Worm (Caenorhabditis elegans) whole organism, young adult: Measurements from ENCODE around the gene acer-1.

Source experiments
- B0035.1 ChIP-seq: sonication (generic microtip); optimal IDR thresholded peaks from 2 replicates; lab custom pipeline; 2016; ENCODE audit warnings: missing genetic modification characterization, mild to moderate bottlenecking, missing compliant biosample characterization, missing genotype, missing genetic modification reagents
- F10E7.11 ChIP-seq: sonication (generic microtip); optimal IDR thresholded peaks from 2 replicates; lab custom pipeline; 2017; ENCODE audit warnings: mild to moderate bottlenecking, missing genetic modification characterization, moderate library complexity, missing compliant biosample characterization
- F22D6.2 ChIP-seq: sonication (generic microtip); optimal IDR thresholded peaks from 2 replicates; lab custom pipeline; 2016; ENCODE audit warnings: mild to moderate bottlenecking, missing genetic modification characterization, missing compliant biosample characterization
- F23B12.7 ChIP-seq: sonication (generic microtip); optimal IDR thresholded peaks from 2 replicates; lab custom pipeline; 2017; ENCODE audit warnings: missing genetic modification characterization, mild to moderate bottlenecking, missing compliant biosample characterization, antibody characterized with exemption, moderate library complexity; ENCODE audit not compliant: insufficient read depth
- F52B5.7 ChIP-seq: sonication (generic microtip); optimal IDR thresholded peaks from 2 replicates; lab custom pipeline; 2016; ENCODE audit warnings: mild to moderate bottlenecking, missing genetic modification characterization, missing compliant biosample characterization
- F57C9.4 ChIP-seq: sonication (generic microtip); optimal IDR thresholded peaks from 2 replicates; lab custom pipeline; 2017; ENCODE audit warnings: mild to moderate bottlenecking, missing genetic modification characterization, missing compliant biosample characterization
- K11D2.4 ChIP-seq: fragments of 200-800 bp; sonication (Bioruptor generic); IDR thresholded peaks from 2 replicates; pipeline ENCODE4 v1.3.6; 2022; ENCODE audit warnings: missing genetic modification reagents, missing genetic modification characterization, missing compliant biosample characterization
- K12H6.12 ChIP-seq: fragments of 200-800 bp; sonication (Bioruptor generic); optimal IDR thresholded peaks from 2 replicates; lab custom pipeline; 2018; ENCODE audit warnings: mild to moderate bottlenecking, missing genetic modification characterization, missing compliant biosample characterization
- Y67H2A.10 ChIP-seq: fragments of 200-800 bp; sonication (Bioruptor generic); conservative IDR thresholded peaks from 2 replicates; pipeline ENCODE4 v1.3.6; 2022; ENCODE audit warnings: missing genetic modification reagents, missing genetic modification characterization, missing compliant biosample characterization
- aptf-3 ChIP-seq: fragments of 200-800 bp; sonication (Bioruptor generic); IDR thresholded peaks from 2 replicates; pipeline ENCODE4 v1.3.6; 2022; ENCODE audit warnings: missing genetic modification characterization, missing compliant biosample characterization
- athp-1 ChIP-seq: sonication (generic microtip); optimal IDR thresholded peaks from 2 replicates; lab custom pipeline; 2017; ENCODE audit warnings: mild to moderate bottlenecking, missing genetic modification characterization, missing compliant biosample characterization
- ceh-40 ChIP-seq: fragments of 200-800 bp; sonication (Bioruptor generic); IDR thresholded peaks from 2 replicates; pipeline ENCODE4 v1.3.6; 2022; ENCODE audit warnings: missing genetic modification characterization, missing compliant biosample characterization
- ceh-91 ChIP-seq: fragments of 200-800 bp; sonication (Bioruptor generic); IDR thresholded peaks from 2 replicates; pipeline ENCODE4 v1.3.6; 2022; ENCODE audit warnings: missing genetic modification reagents, missing genetic modification characterization, missing compliant biosample characterization
- efl-1 ChIP-seq: fragments of 150-350 bp; optimal IDR thresholded peaks from 2 replicates; lab custom pipeline; 2014; ENCODE audit warnings: missing biosample characterization, missing genetic modification reagents, missing genetic modification characterization
- egl-18 ChIP-seq: fragments of 200-800 bp; sonication (Bioruptor generic); IDR thresholded peaks from 2 replicates; pipeline ENCODE4 v1.3.6; 2022; ENCODE audit warnings: missing genetic modification reagents, missing genetic modification characterization, missing compliant biosample characterization
- egrh-3 ChIP-seq: fragments of 200-800 bp; sonication (Bioruptor generic); IDR thresholded peaks from 2 replicates; pipeline ENCODE4 v1.3.6; 2022; ENCODE audit warnings: missing genetic modification reagents, missing genetic modification characterization, missing compliant biosample characterization
- him-1 ChIP-seq: sonication (generic microtip); optimal IDR thresholded peaks from 2 replicates; lab custom pipeline; 2016; ENCODE audit warnings: missing genotype, missing genetic modification reagents, missing genetic modification characterization, missing compliant biosample characterization
- hrde-1 ChIP-seq: sonication (generic microtip); optimal IDR thresholded peaks from 2 replicates; lab custom pipeline; 2016; ENCODE audit warnings: missing genetic modification characterization, mild to moderate bottlenecking, missing compliant biosample characterization, moderate library complexity, missing genotype, missing genetic modification reagents, borderline replicate concordance
- let-526 ChIP-seq: fragments of 200-800 bp; sonication (Bioruptor generic); IDR thresholded peaks from 2 replicates; pipeline ENCODE4 v1.3.6; 2022; ENCODE audit warnings: missing genetic modification reagents, missing genetic modification characterization, missing compliant biosample characterization
- let-607 ChIP-seq, 2 experiments: fragments of 200-800 bp in 1 of 2; sonication (Bioruptor generic) in 1 of 2; sonication (generic microtip) in 1 of 2; optimal IDR thresholded peaks; 2 replicates each; lab custom pipeline; 2016 to 2018; ENCODE audit warnings: mild to moderate bottlenecking in 2 of 2, missing compliant biosample characterization in 2 of 2, missing genetic modification characterization in 2 of 2, moderate library complexity in 2 of 2, missing genotype in 1 of 2
- madf-3 ChIP-seq: fragments of 200-800 bp; sonication (Bioruptor generic); IDR thresholded peaks from 2 replicates; pipeline ENCODE4 v1.3.6; 2022; ENCODE audit warnings: missing genetic modification reagents, missing genetic modification characterization, missing compliant biosample characterization
- nfya-2 ChIP-seq: fragments of 200-800 bp; sonication (Bioruptor generic); IDR thresholded peaks from 2 replicates; pipeline ENCODE4 v1.3.6; 2022; ENCODE audit warnings: missing genetic modification reagents, missing genetic modification characterization, missing compliant biosample characterization
- nfyb-1 ChIP-seq: fragments of 200-800 bp; sonication (Bioruptor generic); IDR thresholded peaks from 2 replicates; pipeline ENCODE4 v1.3.6; 2022; ENCODE audit warnings: missing genetic modification reagents, missing genetic modification characterization, missing compliant biosample characterization
- nhr-179 ChIP-seq: sonication (generic microtip); optimal IDR thresholded peaks from 2 replicates; lab custom pipeline; 2016; ENCODE audit warnings: mild to moderate bottlenecking, missing genetic modification characterization, missing compliant biosample characterization
- nhr-80 ChIP-seq: sonication (generic microtip); optimal IDR thresholded peaks from 2 replicates; lab custom pipeline; 2016; ENCODE audit warnings: missing genetic modification characterization, missing compliant biosample characterization
- rcor-1 ChIP-seq: fragments of 200-800 bp; sonication (Bioruptor generic); IDR thresholded peaks from 2 replicates; pipeline ENCODE4 v1.3.6; 2022; ENCODE audit warnings: missing genetic modification reagents, missing genetic modification characterization, missing compliant biosample characterization
- snpc-1.1 ChIP-seq: sonication (generic microtip); optimal IDR thresholded peaks from 2 replicates; lab custom pipeline; 2017; ENCODE audit warnings: missing genetic modification characterization, mild to moderate bottlenecking, missing compliant biosample characterization, antibody characterized with exemption, moderate library complexity, missing genotype, missing genetic modification reagents; ENCODE audit not compliant: insufficient read depth
- snpc-1.3 ChIP-seq: sonication (generic microtip); optimal IDR thresholded peaks from 2 replicates; lab custom pipeline; 2017; ENCODE audit warnings: missing genetic modification characterization, mild to moderate bottlenecking, missing compliant biosample characterization, antibody characterized with exemption, moderate library complexity, missing genotype, missing genetic modification reagents; ENCODE audit not compliant: insufficient read depth
- tbx-9 ChIP-seq: sonication (generic microtip); optimal IDR thresholded peaks from 2 replicates; lab custom pipeline; 2016; ENCODE audit warnings: borderline replicate concordance, missing genetic modification characterization, inconsistent platforms, missing compliant biosample characterization
- ztf-18 ChIP-seq: sonication (generic microtip); optimal IDR thresholded peaks from 2 replicates; lab custom pipeline; 2016; ENCODE audit warnings: missing genotype, mild to moderate bottlenecking, missing genetic modification characterization, missing compliant biosample characterization
- ztf-22 ChIP-seq: fragments of 200-800 bp; sonication (Bioruptor generic); optimal IDR thresholded peaks from 2 replicates; lab custom pipeline; 2018; ENCODE audit warnings: mild to moderate bottlenecking, missing genetic modification characterization, moderate library complexity, missing compliant biosample characterization
- ztf-25 ChIP-seq: fragments of 200-800 bp; sonication (Bioruptor generic); IDR thresholded peaks from 2 replicates; pipeline ENCODE4 v1.3.6; 2022; ENCODE audit warnings: missing genetic modification reagents, missing genetic modification characterization, missing compliant biosample characterization

The acer-1 gene

DNA sequence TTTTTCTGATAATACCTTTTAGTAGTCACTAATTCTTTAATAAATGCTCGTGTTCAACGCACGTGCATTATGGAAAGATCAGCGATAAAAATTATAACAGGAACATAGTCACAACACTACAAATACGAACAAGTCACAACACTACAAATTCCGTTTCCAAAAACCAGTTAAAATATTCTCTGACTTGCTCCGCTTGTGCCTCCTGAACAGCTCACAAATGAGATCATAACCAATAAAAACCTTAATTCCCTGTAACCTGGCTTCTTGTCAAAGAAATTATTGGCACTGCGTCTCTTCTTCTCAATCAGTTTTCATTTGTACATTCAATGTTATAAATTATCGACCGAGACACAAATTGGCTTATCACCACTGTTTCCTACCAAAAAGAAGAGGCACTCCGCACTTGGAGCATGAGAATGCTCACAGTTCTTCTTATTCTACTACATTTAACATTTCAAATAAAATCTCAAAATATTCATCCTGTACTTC, 29.2 kb upstream of the acer-1 start, which contains the start of gene B0252.1:
Gene B0252.1 (plus strand): TSS at position 318 of the 489 bp plus-strand sequence.
- TF ChIP-seq F52B5.7 (tag; lab: Kevin White, UChicago) (no peak), nhr-80 (peak; percentile 77), F57C9.4 (no peak)

- TF ChIP-seq F10E7.11 (tag; lab: Kevin White, UChicago) = no peak
- TF ChIP-seq F22D6.2 (tag; lab: Kevin White, UChicago) = no peak
- TF ChIP-seq ztf-22 = no peak
- TF ChIP-seq efl-1 (GFP tag; lab: Kevin White, UChicago) = no peak
- TF ChIP-seq let-526 (GFP tag; lab: Robert Waterston, UW) = no peak
- no peak for TF ChIP-seq snpc-1.3 (tag; lab: Kevin White, UChicago)
Observed at ce11 chrII:6918862-6919261, 28.7 kb upstream of the acer-1 start, which contains the start of gene B0252.5. Gene B0252.5 (minus strand): TSS chrII:6918878.

- no peak for TF ChIP-seq ztf-25 (GFP tag; lab: Robert Waterston, UW)
- TF ChIP-seq madf-3 (GFP tag; lab: Robert Waterston, UW) = no peak
- TF ChIP-seq Y67H2A.10 = no peak
- TF ChIP-seq egrh-3 (GFP tag; lab: Robert Waterston, UW) = no peak
- TF ChIP-seq nhr-179 = no peak
- TF ChIP-seq snpc-1.1 (tag; lab: Kevin White, UChicago) = no peak
- TF ChIP-seq K11D2.4 (GFP tag; lab: Robert Waterston, UW) = no peak
- TF ChIP-seq ztf-18 = no peak
- TF ChIP-seq egl-18 (GFP tag; lab: Robert Waterston, UW) = no peak
- no peak for TF ChIP-seq tbx-9 (tag; lab: Kevin White, UChicago)
- no peak for TF ChIP-seq let-607 (tag; optimal IDR thresholded peaks at IDR 0.05; lab: Kevin White, UChicago)
- no peak for TF ChIP-seq nhr-80
- TF ChIP-seq rcor-1 (GFP tag; lab: Robert Waterston, UW) = no peak
- no peak for TF ChIP-seq F23B12.7 (tag; lab: Kevin White, UChicago)
- no peak for TF ChIP-seq aptf-3 (GFP tag; lab: Robert Waterston, UW)
- no peak for TF ChIP-seq hrde-1 (tag; lab: Kevin White, UChicago)
Observed at ce11 chrII:6917710-6918109, 27.5 kb upstream of the acer-1 start, which contains the start of gene B0252.11. Gene B0252.11 (minus strand): TSS chrII:6917810.

- TF ChIP-seq athp-1 = no peak
- TF ChIP-seq ceh-40 = no peak
- no peak for TF ChIP-seq nfyb-1
- TF ChIP-seq ceh-91 (GFP tag; lab: Robert Waterston, UW) = no peak
- TF ChIP-seq B0035.1 (tag; lab: Kevin White, UChicago) = no peak
- TF ChIP-seq tbx-9 (tag; lab: Kevin White, UChicago) = no peak
- no peak for TF ChIP-seq nfya-2 (GFP tag; lab: Robert Waterston, UW)
- TF ChIP-seq ztf-18 = no peak
- TF ChIP-seq K12H6.12 = no peak
- no peak for TF ChIP-seq him-1 (tag; lab: Kevin White, UChicago)
Observed at ce11 chrII:6915875-6916274, 25.7 kb upstream of the acer-1 start, which contains the start of gene B0252.8. Gene B0252.8 (plus strand): TSS chrII:6916166.
